Worm (Caenorhabditis elegans) whole organism, late embryonic: ENCODE data around the gene chat-1.

Source experiments
- F13H6.1 ChIP-seq: sonication (generic microtip); optimal IDR thresholded peaks from 2 replicates; lab custom pipeline; 2016; ENCODE audit warnings: missing genetic modification characterization, missing compliant biosample characterization
- K02D7.2 ChIP-seq: sonication (generic microtip); optimal IDR thresholded peaks from 2 replicates; lab custom pipeline; 2017; ENCODE audit warnings: mild to moderate bottlenecking, missing genetic modification characterization, missing compliant biosample characterization
- ama-1 ChIP-seq: fragments of 150-350 bp; optimal IDR thresholded peaks from 2 replicates; lab custom pipeline; 2014
- ceh-14 ChIP-seq: sonication (generic microtip); optimal IDR thresholded peaks from 2 replicates; lab custom pipeline; 2016; ENCODE audit warnings: missing genotype, missing genetic modification characterization, missing compliant biosample characterization
- ceh-2 ChIP-seq: sonication (generic microtip); optimal IDR thresholded peaks from 2 replicates; lab custom pipeline; 2016; ENCODE audit warnings: missing genotype, missing genetic modification characterization, missing compliant biosample characterization
- ceh-31 ChIP-seq: sonication (generic microtip); optimal IDR thresholded peaks from 2 replicates; lab custom pipeline; 2016; ENCODE audit warnings: missing genetic modification characterization, missing compliant biosample characterization
- ceh-34 ChIP-seq: sonication (generic microtip); optimal IDR thresholded peaks from 2 replicates; lab custom pipeline; 2016; ENCODE audit warnings: mild to moderate bottlenecking, missing genetic modification characterization, missing compliant biosample characterization
- ceh-45 ChIP-seq: fragments of 200-800 bp; sonication (Bioruptor generic); IDR thresholded peaks from 2 replicates; pipeline ENCODE4 v1.3.6; 2022; ENCODE audit warnings: missing genetic modification reagents, missing genetic modification characterization, missing compliant biosample characterization
- che-1 ChIP-seq: sonication (generic microtip); optimal IDR thresholded peaks from 2 replicates; lab custom pipeline; 2016; ENCODE audit warnings: mild to moderate bottlenecking, missing genetic modification characterization, missing compliant biosample characterization
- dmd-4 ChIP-seq: sonication (generic microtip); optimal IDR thresholded peaks from 2 replicates; lab custom pipeline; 2016; ENCODE audit warnings: borderline replicate concordance, missing genetic modification characterization, missing compliant biosample characterization
- dve-1 ChIP-seq: sonication (generic microtip); optimal IDR thresholded peaks from 2 replicates; lab custom pipeline; 2017; ENCODE audit warnings: antibody characterized with exemption, mild to moderate bottlenecking, missing genetic modification characterization, missing compliant biosample characterization
- elt-2 ChIP-seq: sonication (generic microtip); optimal IDR thresholded peaks from 2 replicates; lab custom pipeline; 2016; ENCODE audit warnings: missing genetic modification reagents, missing genetic modification characterization, missing compliant biosample characterization
- ets-4 ChIP-seq: sonication (generic microtip); optimal IDR thresholded peaks from 2 replicates; lab custom pipeline; 2016; ENCODE audit warnings: missing genetic modification characterization, missing compliant biosample characterization
- fkh-10 ChIP-seq: fragments of 150-350 bp; optimal IDR thresholded peaks from 2 replicates; lab custom pipeline; 2014; ENCODE audit warnings: missing biosample characterization, missing genetic modification reagents, missing genetic modification characterization
- fkh-6 ChIP-seq: sonication (generic microtip); optimal IDR thresholded peaks from 2 replicates; lab custom pipeline; 2016; ENCODE audit warnings: missing genetic modification characterization, missing compliant biosample characterization
- gmeb-2 ChIP-seq: sonication (generic microtip); optimal IDR thresholded peaks from 2 replicates; lab custom pipeline; 2016; ENCODE audit warnings: missing genetic modification characterization, inconsistent platforms, missing compliant biosample characterization
- hlh-30 ChIP-seq: sonication (generic microtip); optimal IDR thresholded peaks from 2 replicates; lab custom pipeline; 2017; ENCODE audit warnings: antibody characterized with exemption, missing genetic modification characterization, missing compliant biosample characterization; ENCODE audit not compliant: insufficient read depth
- hlh-6 ChIP-seq: sonication (generic microtip); optimal IDR thresholded peaks from 2 replicates; lab custom pipeline; 2016; ENCODE audit warnings: missing genotype, missing genetic modification characterization, missing compliant biosample characterization
- hlh-8 ChIP-seq: sonication (generic microtip); optimal IDR thresholded peaks from 2 replicates; lab custom pipeline; 2016; ENCODE audit warnings: missing genotype, missing genetic modification characterization, missing compliant biosample characterization
- lin-11 ChIP-seq: fragments of 200-800 bp; sonication (Bioruptor generic); optimal IDR thresholded peaks from 2 replicates; lab custom pipeline; 2018; ENCODE audit warnings: mild to moderate bottlenecking, missing genetic modification characterization, missing compliant biosample characterization
- nhr-11 ChIP-seq: fragments of 150-350 bp; optimal IDR thresholded peaks from 2 replicates; lab custom pipeline; 2014; ENCODE audit warnings: missing biosample characterization, missing genetic modification characterization
- nhr-232 ChIP-seq: sonication (generic microtip); optimal IDR thresholded peaks from 2 replicates; lab custom pipeline; 2016; ENCODE audit warnings: missing genetic modification characterization, missing compliant biosample characterization
- npax-4 ChIP-seq: sonication (generic microtip); optimal IDR thresholded peaks from 2 replicates; lab custom pipeline; 2016; ENCODE audit warnings: missing genetic modification characterization, missing compliant biosample characterization
- pax-1 ChIP-seq: fragments of 150-350 bp; optimal IDR thresholded peaks from 2 replicates; lab custom pipeline; 2014; ENCODE audit warnings: missing biosample characterization, missing genetic modification characterization
- pha-4 ChIP-seq: fragments of 150-350 bp; optimal IDR thresholded peaks from 2 replicates; lab custom pipeline; 2018; ENCODE audit warnings: missing biosample characterization, missing genetic modification reagents, missing genetic modification characterization
- pros-1 ChIP-seq: fragments of 150-350 bp; optimal IDR thresholded peaks from 2 replicates; lab custom pipeline; 2014; ENCODE audit warnings: missing biosample characterization, missing genetic modification reagents, missing genetic modification characterization
- ref-2 ChIP-seq: sonication (generic microtip); optimal IDR thresholded peaks from 2 replicates; lab custom pipeline; 2016; ENCODE audit warnings: missing genetic modification characterization, missing compliant biosample characterization
- tbx-2 ChIP-seq: sonication (generic microtip); optimal IDR thresholded peaks from 2 replicates; lab custom pipeline; 2016; ENCODE audit warnings: missing genetic modification characterization, missing compliant biosample characterization
- tbx-7 ChIP-seq: sonication (generic microtip); optimal IDR thresholded peaks from 2 replicates; lab custom pipeline; 2016; ENCODE audit warnings: missing genotype, missing genetic modification characterization, missing compliant biosample characterization
- unc-3 ChIP-seq, 2 experiments: fragments of 200-800 bp in 1 of 2; sonication (Bioruptor generic) in 1 of 2; sonication (generic microtip) in 1 of 2; conservative IDR thresholded peaks in 1 of 2; optimal IDR thresholded peaks in 1 of 2; 2 replicates each; pipeline versions ENCODE4 v1.3.6 to Lab custom; 2016 to 2022; ENCODE audit warnings: missing compliant biosample characterization in 2 of 2, missing genetic modification characterization in 2 of 2, missing genetic modification reagents in 1 of 2
- unc-42 ChIP-seq: sonication (generic microtip); optimal IDR thresholded peaks from 2 replicates; lab custom pipeline; 2016; ENCODE audit warnings: missing genotype, missing genetic modification characterization, missing compliant biosample characterization
- unc-55 ChIP-seq: sonication (generic microtip); optimal IDR thresholded peaks from 2 replicates; lab custom pipeline; 2017; ENCODE audit warnings: missing biosample characterization, missing genetic modification reagents, missing genetic modification characterization
- unc-86 ChIP-seq: sonication (generic microtip); optimal IDR thresholded peaks from 2 replicates; lab custom pipeline; 2016; ENCODE audit warnings: missing genetic modification characterization, missing compliant biosample characterization

chat-1 gene

DNA sequence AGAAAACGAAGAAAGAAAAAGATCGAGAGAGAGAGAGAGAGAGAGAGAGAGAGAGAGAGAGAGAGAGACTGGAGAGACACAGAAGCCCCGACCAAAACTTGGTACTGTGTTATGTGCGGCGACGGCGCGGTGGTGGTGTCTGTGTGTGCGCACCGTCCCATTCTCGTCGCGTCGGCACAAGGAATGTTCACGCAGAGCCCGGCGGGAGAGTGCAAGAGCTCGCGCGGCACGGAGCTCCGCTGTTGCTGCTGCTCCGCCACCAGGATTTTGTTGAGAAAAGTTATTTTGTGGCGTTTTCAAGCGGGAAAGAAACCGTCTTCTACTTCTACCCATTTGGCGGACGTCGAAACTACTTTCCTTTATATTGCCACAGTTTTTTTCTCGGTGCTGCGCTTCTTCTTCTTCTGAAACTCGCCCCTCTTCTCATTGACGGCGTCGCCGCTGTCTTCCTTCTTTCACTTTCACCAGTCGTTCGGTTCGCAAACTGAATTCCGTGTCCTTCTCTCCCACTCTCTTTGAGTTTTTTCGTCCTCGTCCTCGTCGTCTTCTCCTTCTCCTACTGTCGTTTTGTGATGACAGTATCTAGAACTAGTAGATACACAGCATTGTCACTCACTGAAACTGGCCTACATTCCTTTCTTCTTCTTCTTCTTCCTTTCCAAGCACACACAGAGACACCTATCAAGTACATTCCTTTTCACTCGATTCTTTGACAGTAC is 47.6 kb upstream of the chat-1 start:
- peak; percentile 23 for TF ChIP-seq ceh-34 (tag; lab: Kevin White, UChicago)
- TF ChIP-seq ets-4 (tag; lab: Kevin White, UChicago): peak; percentile 33
- TF ChIP-seq ref-2 (tag; lab: Kevin White, UChicago): peak; percentile 11
- no peak for TF ChIP-seq dmd-4 (tag; lab: Kevin White, UChicago)
- TF ChIP-seq ceh-14: peak; percentile 11
- TF ChIP-seq unc-86 (tag; lab: Kevin White, UChicago): no peak
- peak; percentile 34 for TF ChIP-seq gmeb-2 (tag; lab: Kevin White, UChicago)

DNA sequence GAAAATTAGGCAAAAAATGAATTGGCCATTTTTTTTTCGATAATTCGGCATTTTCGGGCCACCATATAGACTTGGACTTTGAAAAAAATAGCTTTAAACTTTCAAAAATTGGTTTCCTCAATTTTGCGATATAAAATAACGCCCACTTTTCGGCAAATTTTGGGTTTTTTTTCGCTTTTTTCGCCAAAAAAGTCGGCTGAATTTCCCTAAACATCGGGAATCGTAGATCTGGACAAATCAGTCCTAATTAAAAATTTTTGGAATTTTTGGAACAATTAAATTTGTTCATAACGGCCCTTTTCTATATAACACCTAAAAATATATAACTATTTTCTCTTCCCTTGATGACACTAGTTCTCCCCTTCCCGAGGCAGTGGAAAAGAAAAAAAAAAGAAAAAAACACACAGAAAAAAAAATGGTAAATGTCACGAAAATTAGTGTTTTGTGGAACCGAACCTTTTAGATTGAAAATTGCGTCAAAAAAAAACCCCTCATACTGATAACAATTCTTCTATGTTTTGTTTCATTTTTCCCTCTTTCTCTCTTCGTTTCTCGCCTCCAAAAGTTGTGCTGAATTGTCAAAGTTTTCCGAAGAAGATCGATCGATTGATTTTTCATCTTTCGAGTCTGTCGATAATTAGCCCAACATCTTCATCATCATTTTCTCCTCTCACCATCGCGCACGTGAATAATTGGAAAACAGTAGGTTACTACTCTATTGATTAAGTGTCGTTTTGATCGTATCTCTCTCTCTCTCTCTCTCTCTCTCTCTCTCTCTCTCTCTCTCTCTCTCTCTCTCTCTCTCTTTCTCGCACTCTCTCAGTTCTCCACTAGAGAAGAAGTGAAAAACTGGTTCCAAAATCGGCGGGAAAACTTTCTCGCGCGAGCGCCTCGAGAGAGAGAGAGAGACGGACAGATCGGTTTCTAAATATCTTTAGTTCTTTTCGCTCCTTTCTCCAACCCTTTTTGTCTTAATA is 46.5 kb upstream of the chat-1 start, which contains the start of gene Y24D9A.6:
TSS of gene Y24D9A.6 (minus strand) at position 51 of the 977 bp plus-strand sequence.
- TF ChIP-seq dve-1 (tag; lab: Kevin White, UChicago) (peak; percentile 46), pha-4 (tag; lab: Kevin White, UChicago) (no peak), ceh-45 (no peak), nhr-232 (no peak)

- TF ChIP-seq hlh-30 (peak; percentile 56), hlh-8 (no peak)
These were observed 44.7 kb upstream of the chat-1 start for ce11 chrIV:4402413-4402812.

DNA sequence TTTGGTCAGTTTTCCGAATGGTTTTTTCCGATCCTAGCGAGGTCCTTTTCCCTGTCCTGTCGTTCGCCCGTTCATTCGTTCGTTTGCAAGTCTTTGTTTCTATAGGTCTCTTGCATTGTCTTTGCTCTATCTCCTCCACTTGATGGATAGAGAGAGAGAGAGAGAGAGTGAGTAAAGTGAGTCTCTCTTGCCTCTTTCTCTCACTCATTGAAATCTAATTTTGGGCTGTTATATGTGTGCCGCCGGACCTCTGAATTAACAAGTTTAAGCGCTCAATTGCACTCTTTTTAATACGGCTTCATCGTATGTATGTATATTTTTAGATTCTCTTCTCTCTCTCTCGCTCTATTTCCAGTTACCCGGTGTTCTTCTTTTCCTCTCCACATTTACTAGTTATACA is 43.3 kb upstream of the chat-1 start:
- TF ChIP-seq hlh-8 (no peak), ceh-31 (tag; lab: Kevin White, UChicago) (peak; percentile 62), elt-2 (tag; lab: Kevin White, UChicago) (no peak), nhr-232 (no peak), pros-1 (tag; lab: Kevin White, UChicago) (no peak), npax-4 (no peak), lin-11 (no peak), hlh-6 (tag; lab: Kevin White, UChicago) (peak; percentile 48), ama-1 (lab: Kevin White, UChicago) (no peak), unc-3 (GFP tag; conservative IDR thresholded peaks at IDR 0.05; lab: Robert Waterston, UW) (no peak), unc-3 (tag; optimal IDR thresholded peaks at IDR 0.05; lab: Kevin White, UChicago) (no peak), unc-55 (GFP tag; lab: Kevin White, UChicago) (no peak), fkh-10 (no peak), ceh-14 (peak; percentile 19), F13H6.1 (tag; lab: Kevin White, UChicago) (no peak), K02D7.2 (tag; lab: Kevin White, UChicago) (no peak), ref-2 (tag; lab: Kevin White, UChicago) (no peak), tbx-7 (tag; lab: Kevin White, UChicago) (no peak), hlh-30 (no peak), dmd-4 (tag; lab: Kevin White, UChicago) (no peak), tbx-2 (no peak), pax-1 (tag; lab: Kevin White, UChicago) (no peak), che-1 (tag; lab: Kevin White, UChicago) (no peak), pha-4 (tag; lab: Kevin White, UChicago) (no peak), fkh-6 (tag; lab: Kevin White, UChicago) (no peak), ceh-2 (tag; lab: Kevin White, UChicago) (no peak), nhr-11 (tag; lab: Kevin White, UChicago) (no peak), unc-42 (tag; lab: Kevin White, UChicago) (peak; percentile 98), unc-86 (tag; lab: Kevin White, UChicago) (no peak)
